Worm (Caenorhabditis elegans) whole organism, L1 larva: ENCODE results near the gene F42A6.2.

ENCODE experiments used
- C04F5.9 ChIP-seq: sonication (generic microtip); optimal IDR thresholded peaks from 2 replicates; lab custom pipeline; 2016; ENCODE audit warnings: missing genetic modification characterization, missing compliant biosample characterization
- Y116A8C.19 ChIP-seq: sonication (generic microtip); optimal IDR thresholded peaks from 2 replicates; lab custom pipeline; 2016; ENCODE audit warnings: missing compliant biosample characterization, missing genetic modification characterization, borderline replicate concordance
- alr-1 ChIP-seq: fragments of 200-800 bp; sonication (Bioruptor generic); optimal IDR thresholded peaks from 2 replicates; lab custom pipeline; 2018; ENCODE audit warnings: borderline replicate concordance, mild to moderate bottlenecking, missing genetic modification characterization, missing compliant biosample characterization
- blmp-1 ChIP-seq: fragments of 150-350 bp; optimal IDR thresholded peaks from 2 replicates; lab custom pipeline; 2014; ENCODE audit warnings: missing biosample characterization, missing genetic modification characterization
- ceh-63 ChIP-seq: fragments of 200-800 bp; sonication (Bioruptor generic); optimal IDR thresholded peaks from 2 replicates; lab custom pipeline; 2018; ENCODE audit warnings: mild to moderate bottlenecking, missing genetic modification characterization, missing compliant biosample characterization
- ceh-82 ChIP-seq, 3 experiments: fragments of 150-350 bp in 1 of 3; sonication (generic microtip) in 2 of 3; optimal IDR thresholded peaks; 2 replicates each; lab custom pipeline; 2014 to 2017; ENCODE audit warnings: missing biosample characterization in 3 of 3, missing genetic modification characterization in 3 of 3
- ceh-88 ChIP-seq: fragments of 200-800 bp; sonication (Bioruptor generic); IDR thresholded peaks from 2 replicates; pipeline ENCODE4 v1.3.6; 2022; ENCODE audit warnings: missing genetic modification characterization, missing compliant biosample characterization
- ces-1 ChIP-seq: fragments of 150-350 bp; optimal IDR thresholded peaks from 2 replicates; lab custom pipeline; 2014; ENCODE audit warnings: missing biosample characterization, missing genetic modification reagents, missing genetic modification characterization
- dpl-1 ChIP-seq, 3 experiments: fragments of 150-350 bp in 2 of 3; sonication (generic microtip) in 1 of 3; optimal IDR thresholded peaks; 2 replicates each; lab custom pipeline; 2014 to 2017; ENCODE audit warnings: missing biosample characterization in 3 of 3, missing genetic modification characterization in 3 of 3, missing genetic modification reagents in 3 of 3
- egl-27 ChIP-seq, 2 experiments: fragments of 150-350 bp in 1 of 2; sonication (generic microtip); optimal IDR thresholded peaks; 3 replicates each; lab custom pipeline; 2017 to 2018; ENCODE audit warnings: missing biosample characterization in 2 of 2, missing genetic modification characterization in 2 of 2, missing genetic modification reagents in 2 of 2
- ets-5 ChIP-seq: fragments of 200-800 bp; sonication (Bioruptor generic); IDR thresholded peaks from 2 replicates; pipeline ENCODE4 v1.3.6; 2022; ENCODE audit warnings: missing genetic modification characterization, missing compliant biosample characterization
- fkh-10 ChIP-seq: sonication (generic microtip); optimal IDR thresholded peaks from 2 replicates; lab custom pipeline; 2017; ENCODE audit warnings: missing biosample characterization, missing genetic modification reagents, missing genetic modification characterization
- fkh-4 ChIP-seq: sonication (generic microtip); optimal IDR thresholded peaks from 2 replicates; lab custom pipeline; 2016; ENCODE audit warnings: missing compliant biosample characterization, missing genetic modification characterization, borderline replicate concordance
- fkh-8 ChIP-seq: sonication (generic microtip); optimal IDR thresholded peaks from 2 replicates; lab custom pipeline; 2016; ENCODE audit warnings: mild to moderate bottlenecking, missing genetic modification characterization, missing compliant biosample characterization
- hlh-17 ChIP-seq: fragments of 200-800 bp; sonication (Bioruptor generic); optimal IDR thresholded peaks from 2 replicates; lab custom pipeline; 2018; ENCODE audit warnings: missing genetic modification characterization, mild to moderate bottlenecking, missing compliant biosample characterization, moderate library complexity, borderline replicate concordance
- hlh-4 ChIP-seq: sonication (generic microtip); optimal IDR thresholded peaks from 2 replicates; lab custom pipeline; 2016; ENCODE audit warnings: mild to moderate bottlenecking, missing genetic modification characterization, missing compliant biosample characterization
- hpl-2 ChIP-seq: fragments of 150-350 bp; optimal IDR thresholded peaks from 2 replicates; lab custom pipeline; 2014; ENCODE audit warnings: missing biosample characterization, missing genetic modification reagents, missing genetic modification characterization
- irx-1 ChIP-seq: sonication (generic microtip); optimal IDR thresholded peaks from 2 replicates; lab custom pipeline; 2016; ENCODE audit warnings: missing genetic modification characterization, missing compliant biosample characterization
- isw-1 ChIP-seq: fragments of 200-800 bp; sonication (Bioruptor generic); IDR thresholded peaks from 2 replicates; pipeline ENCODE4 v1.3.6; 2022; ENCODE audit warnings: missing genetic modification characterization, missing compliant biosample characterization
- jun-1 ChIP-seq: fragments of 150-350 bp; optimal IDR thresholded peaks from 2 replicates; lab custom pipeline; 2014; ENCODE audit warnings: missing biosample characterization, missing genetic modification reagents, missing genetic modification characterization
- lin-13 ChIP-seq: fragments of 150-350 bp; optimal IDR thresholded peaks from 2 replicates; lab custom pipeline; 2014; ENCODE audit warnings: missing biosample characterization, missing genetic modification reagents, missing genetic modification characterization
- lir-3 ChIP-seq: sonication (generic microtip); optimal IDR thresholded peaks from 2 replicates; lab custom pipeline; 2016; ENCODE audit warnings: mild to moderate bottlenecking, missing genetic modification characterization, moderate library complexity, missing compliant biosample characterization; ENCODE audit not compliant: poor library complexity
- lsy-2 ChIP-seq, 2 experiments: fragments of 150-350 bp; optimal IDR thresholded peaks; 2 replicates each; lab custom pipeline; 2014; ENCODE audit warnings: missing biosample characterization in 2 of 2, missing genetic modification characterization in 2 of 2
- mdl-1 ChIP-seq, 2 experiments: fragments of 150-350 bp; optimal IDR thresholded peaks; 2 replicates each; lab custom pipeline; 2014 to 2017; ENCODE audit warnings: missing biosample characterization in 2 of 2, missing genetic modification characterization in 2 of 2, inconsistent platforms in 1 of 2
- mef-2 ChIP-seq: fragments of 150-350 bp; optimal IDR thresholded peaks from 2 replicates; lab custom pipeline; 2014; ENCODE audit warnings: missing biosample characterization, missing genetic modification characterization
- mep-1 ChIP-seq: fragments of 150-350 bp; optimal IDR thresholded peaks from 2 replicates; lab custom pipeline; 2014; ENCODE audit warnings: missing biosample characterization, missing genetic modification characterization
- nhr-11 ChIP-seq: fragments of 150-350 bp; optimal IDR thresholded peaks from 2 replicates; lab custom pipeline; 2014; ENCODE audit warnings: missing biosample characterization, missing genetic modification characterization
- nhr-12 ChIP-seq: sonication (generic microtip); optimal IDR thresholded peaks from 2 replicates; lab custom pipeline; 2017; ENCODE audit warnings: missing biosample characterization, missing genetic modification characterization
- nhr-19 ChIP-seq: fragments of 200-800 bp; sonication (Bioruptor generic); conservative IDR thresholded peaks from 2 replicates; pipeline ENCODE4 v1.3.6; 2022; ENCODE audit warnings: missing genetic modification characterization, missing compliant biosample characterization
- nhr-20 ChIP-seq: sonication (generic microtip); optimal IDR thresholded peaks from 2 replicates; lab custom pipeline; 2016; ENCODE audit warnings: mild to moderate bottlenecking, missing genetic modification characterization, missing compliant biosample characterization
- nhr-71 ChIP-seq: sonication (generic microtip); optimal IDR thresholded peaks from 2 replicates; lab custom pipeline; 2016; ENCODE audit warnings: mild to moderate bottlenecking, missing genetic modification characterization, moderate library complexity, missing compliant biosample characterization
- nhr-76 ChIP-seq: sonication (generic microtip); optimal IDR thresholded peaks from 2 replicates; lab custom pipeline; 2017; ENCODE audit warnings: missing biosample characterization, missing genetic modification characterization
- nhr-77 ChIP-seq: fragments of 150-350 bp; optimal IDR thresholded peaks from 2 replicates; lab custom pipeline; 2014; ENCODE audit warnings: missing biosample characterization, missing genetic modification characterization
- nhr-84 ChIP-seq: sonication (generic microtip); optimal IDR thresholded peaks from 2 replicates; lab custom pipeline; 2017; ENCODE audit warnings: missing biosample characterization, missing genetic modification characterization
- nhr-85 ChIP-seq: sonication (generic microtip); peaks from one replicate; lab custom pipeline; 2016; ENCODE audit warnings: missing genetic modification characterization, inconsistent platforms, missing compliant biosample characterization
- nhr-90 ChIP-seq: sonication (generic microtip); optimal IDR thresholded peaks from 2 replicates; lab custom pipeline; 2016; ENCODE audit warnings: mild to moderate bottlenecking, missing genetic modification characterization, missing compliant biosample characterization; ENCODE audit not compliant: poor library complexity
- pag-3 ChIP-seq: sonication (generic microtip); optimal IDR thresholded peaks from 2 replicates; lab custom pipeline; 2017; ENCODE audit warnings: missing genetic modification characterization, mild to moderate bottlenecking, missing compliant biosample characterization, antibody characterized with exemption, borderline replicate concordance; ENCODE audit not compliant: insufficient read depth
- rnt-1 ChIP-seq: sonication (generic microtip); optimal IDR thresholded peaks from 2 replicates; lab custom pipeline; 2016; ENCODE audit warnings: mild to moderate bottlenecking, missing genetic modification characterization, moderate library complexity, missing compliant biosample characterization
- sox-4 ChIP-seq: sonication (generic microtip); optimal IDR thresholded peaks from 2 replicates; lab custom pipeline; 2016; ENCODE audit warnings: missing genetic modification characterization, missing compliant biosample characterization
- sptf-1 ChIP-seq: fragments of 150-350 bp; optimal IDR thresholded peaks from 2 replicates; lab custom pipeline; 2014; ENCODE audit warnings: missing biosample characterization, missing genetic modification characterization
- sup-37 ChIP-seq: fragments of 200-800 bp; sonication (Bioruptor generic); optimal IDR thresholded peaks from 2 replicates; lab custom pipeline; 2018; ENCODE audit warnings: mild to moderate bottlenecking, missing genetic modification characterization, missing compliant biosample characterization
- swsn-7 ChIP-seq: sonication (generic microtip); optimal IDR thresholded peaks from 2 replicates; lab custom pipeline; 2016; ENCODE audit warnings: missing genetic modification characterization, missing compliant biosample characterization
- tbx-2 ChIP-seq: sonication (generic microtip); optimal IDR thresholded peaks from 2 replicates; lab custom pipeline; 2016; ENCODE audit warnings: missing genetic modification characterization, missing compliant biosample characterization
- unc-130 ChIP-seq: fragments of 150-350 bp; optimal IDR thresholded peaks from 2 replicates; lab custom pipeline; 2017; ENCODE audit warnings: missing biosample characterization, missing genetic modification characterization, inconsistent platforms
- unc-30 ChIP-seq: sonication (generic microtip); optimal IDR thresholded peaks from 2 replicates; lab custom pipeline; 2017; ENCODE audit warnings: missing biosample characterization, missing genetic modification characterization
- unc-62 ChIP-seq: fragments of 150-350 bp; optimal IDR thresholded peaks from 2 replicates; lab custom pipeline; 2014; ENCODE audit warnings: missing biosample characterization, missing genetic modification reagents, missing genetic modification characterization
- unc-98 ChIP-seq: fragments of 200-800 bp; sonication (Bioruptor generic); IDR thresholded peaks from 2 replicates; pipeline ENCODE4 v1.3.6; 2022; ENCODE audit warnings: missing genetic modification characterization, missing compliant biosample characterization
- zag-1 ChIP-seq: fragments of 150-350 bp; optimal IDR thresholded peaks from 2 replicates; lab custom pipeline; 2014; ENCODE audit warnings: missing biosample characterization, missing genetic modification characterization
- zip-4 ChIP-seq: fragments of 200-800 bp; sonication (Bioruptor generic); optimal IDR thresholded peaks from 2 replicates; lab custom pipeline; 2018; ENCODE audit warnings: mild to moderate bottlenecking, missing genetic modification characterization, moderate library complexity, missing compliant biosample characterization
- ztf-11 ChIP-seq, 2 experiments: sonication (generic microtip); optimal IDR thresholded peaks; 2 replicates each; lab custom pipeline; 2016 to 2017; ENCODE audit warnings: missing genetic modification characterization in 2 of 2, missing biosample characterization in 1 of 2, missing compliant biosample characterization in 1 of 2
- ztf-4 ChIP-seq: fragments of 150-350 bp; optimal IDR thresholded peaks from 2 replicates; lab custom pipeline; 2014; ENCODE audit warnings: missing biosample characterization, missing genetic modification characterization

The F42A6.2 gene

DNA sequence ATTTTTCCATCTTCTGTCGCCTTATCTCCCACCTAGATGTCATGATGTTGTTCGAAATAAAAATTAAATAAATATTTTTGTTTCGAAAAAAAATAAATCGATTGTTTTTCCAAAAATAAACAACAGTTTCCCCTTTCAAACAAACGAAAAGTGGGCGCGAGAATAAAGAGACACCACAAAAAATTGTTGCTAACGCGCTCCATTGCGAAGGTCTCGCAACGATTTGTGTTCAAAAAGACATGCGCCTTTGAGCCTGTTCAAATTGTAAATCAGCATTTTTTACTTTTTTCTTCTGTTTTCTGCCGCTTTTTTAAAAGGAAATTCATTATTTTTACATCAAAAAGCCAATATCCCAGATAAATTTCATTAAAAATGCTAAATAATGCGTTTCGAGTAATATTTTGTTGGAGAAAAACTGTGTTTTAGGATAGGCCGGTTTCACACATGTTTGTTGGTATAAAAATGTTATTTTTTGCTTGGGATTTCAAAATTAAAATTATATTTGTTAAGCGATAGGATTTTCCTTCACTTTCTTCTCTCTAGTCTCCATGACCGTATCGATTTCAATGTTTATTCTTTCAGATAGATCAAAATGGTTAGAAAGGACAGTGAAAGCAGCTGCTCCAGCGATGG is 46.6 kb upstream of the F42A6.2 start, which contains the start of gene W08E12.7 (continued):
- TF ChIP-seq unc-130 = peak; percentile 98
- peak; percentile 67 for TF ChIP-seq zip-4 (GFP tag; lab: Kevin White, UChicago)
- no peak for TF ChIP-seq sptf-1 (tag; lab: Kevin White, UChicago)
- no peak for TF ChIP-seq alr-1 (tag; lab: Kevin White, UChicago)
- TF ChIP-seq ceh-88 (GFP tag; lab: Robert Waterston, UW) = peak; percentile 85
- TF ChIP-seq nhr-71 = peak; percentile 97
- peak; percentile 93 for TF ChIP-seq swsn-7 (tag; lab: Kevin White, UChicago)
- TF ChIP-seq sox-4 (tag; lab: Kevin White, UChicago) = peak; percentile 64
- TF ChIP-seq nhr-19 (GFP tag; lab: Robert Waterston, UW) = peak; percentile 92
- TF ChIP-seq mep-1 (tag; lab: Kevin White, UChicago) = peak; percentile 99
- peak; percentile 96 to 97 for TF ChIP-seq lsy-2 (tag; optimal IDR thresholded peaks at IDR 0.05; lab: Kevin White, UChicago)
- peak; percentile 94 for TF ChIP-seq nhr-85 (tag; lab: Kevin White, UChicago)
- no peak for TF ChIP-seq unc-30 (tag; lab: Kevin White, UChicago)
- peak; percentile 97 for TF ChIP-seq fkh-8 (tag; lab: Kevin White, UChicago)
- TF ChIP-seq blmp-1 (tag; lab: Kevin White, UChicago) = peak; percentile 91
- peak; percentile 35 for TF ChIP-seq mef-2 (tag; lab: Kevin White, UChicago)
- no peak for TF ChIP-seq fkh-4 (tag; lab: Kevin White, UChicago)
- peak; percentile 69 for TF ChIP-seq fkh-10 (GFP tag; lab: Kevin White, UChicago)
- TF ChIP-seq sup-37 = no peak
- peak; percentile 93 to 94 (median 93) for TF ChIP-seq dpl-1 (GFP tag; optimal IDR thresholded peaks at IDR 0.05; lab: Kevin White, UChicago)
- peak; percentile 55 for TF ChIP-seq pag-3
- no peak for TF ChIP-seq ceh-63
- peak in 1 of 2 experiments; percentile 78 for TF ChIP-seq ztf-11 (tag; optimal IDR thresholded peaks at IDR 0.05; lab: Kevin White, UChicago)
- peak; percentile 50 for TF ChIP-seq zag-1 (tag; lab: Kevin White, UChicago)
- no peak for TF ChIP-seq hlh-4
- peak; percentile 83 for TF ChIP-seq lir-3 (tag; lab: Kevin White, UChicago)
- TF ChIP-seq isw-1 (GFP tag; lab: Robert Waterston, UW) = peak; percentile 93
- peak; percentile 90 for TF ChIP-seq tbx-2 (tag; lab: Kevin White, UChicago)
- TF ChIP-seq hpl-2 = peak; percentile 89
- no peak for TF ChIP-seq nhr-12 (tag; lab: Kevin White, UChicago)
- TF ChIP-seq unc-98 = no peak; the same call in 1 of the 2 replicates
- TF ChIP-seq nhr-20 (tag; lab: Kevin White, UChicago) = peak; percentile 94
- no peak for TF ChIP-seq Y116A8C.19
- TF ChIP-seq ets-5 (GFP tag; lab: Robert Waterston, UW) = no peak
- TF ChIP-seq jun-1 (tag; lab: Kevin White, UChicago) = peak; percentile 87
- TF ChIP-seq hlh-17 (GFP tag; lab: Kevin White, UChicago) = no peak
- no peak for TF ChIP-seq unc-62 (GFP tag; lab: Kevin White, UChicago)
- peak; percentile 68 for TF ChIP-seq nhr-11 (tag; lab: Kevin White, UChicago)
- TF ChIP-seq C04F5.9 (tag; lab: Kevin White, UChicago) = peak; percentile 80
- peak; percentile 96 for TF ChIP-seq nhr-77 (tag; lab: Kevin White, UChicago)
- TF ChIP-seq nhr-84 (tag; lab: Kevin White, UChicago) = no peak
- TF ChIP-seq lin-13 = peak; percentile 95
- peak; percentile 80 for TF ChIP-seq ztf-4 (tag; lab: Kevin White, UChicago)
- TF ChIP-seq ces-1 (GFP tag; lab: Kevin White, UChicago) = no peak
- no peak for TF ChIP-seq nhr-76 (tag; lab: Kevin White, UChicago)
- TF ChIP-seq egl-27 (tag; optimal IDR thresholded peaks at IDR 0.05; lab: Kevin White, UChicago) = no peak
- TF ChIP-seq irx-1 = peak; percentile 86
- peak; percentile 90 for TF ChIP-seq nhr-90 (tag; lab: Kevin White, UChicago)
- peak; percentile 95 for TF ChIP-seq rnt-1
- peak; percentile 94 to 98 (median 94) for TF ChIP-seq ceh-82 (tag; optimal IDR thresholded peaks at IDR 0.05; lab: Kevin White, UChicago)
- TF ChIP-seq mdl-1 (tag; optimal IDR thresholded peaks at IDR 0.05; lab: Kevin White, UChicago) = peak in 1 of 2 experiments; percentile 96
- TF ChIP-seq, all 84 proteins: peak for 60
